Fruit fly (Drosophila melanogaster) whole organism, embryonic: ENCODE results near the gene Moca-cyp.

ENCODE experiments used
- Bgb ChIP-seq: fragments of 200-800 bp; sonication (Bioruptor generic); IDR thresholded peaks from 2 replicates; pipeline ENCODE4 v1.3.6; 2022; ENCODE audit warnings: missing biosample characterization, missing genetic modification characterization; ENCODE audit not compliant: partially characterized antibody
- CG11085 ChIP-seq: fragments of 200-800 bp; sonication (Bioruptor generic); IDR thresholded peaks from 2 replicates; pipeline ENCODE4 v1.3.6; 2022; ENCODE audit warnings: missing biosample characterization, missing genetic modification characterization
- CG11696 ChIP-seq: fragments of 200-800 bp; sonication (Bioruptor generic); IDR thresholded peaks from 2 replicates; pipeline ENCODE4 v1.3.6; 2022; ENCODE audit warnings: missing biosample characterization, missing genetic modification characterization
- CG12391 ChIP-seq: fragments of 200-800 bp; sonication (Bioruptor generic); optimal IDR thresholded peaks from 3 replicates; lab custom pipeline; 2018; ENCODE audit warnings: missing biosample characterization, mild to moderate bottlenecking, missing genetic modification characterization, moderate library complexity
- CG12659 ChIP-seq: fragments of 200-800 bp; sonication (Bioruptor generic); optimal IDR thresholded peaks from 3 replicates; lab custom pipeline; 2017; ENCODE audit warnings: mild to moderate bottlenecking, missing biosample characterization, missing genetic modification reagents, missing genetic modification characterization
- CG13296 ChIP-seq: fragments of 200-800 bp; sonication (Bioruptor generic); optimal IDR thresholded peaks from 3 replicates; lab custom pipeline; 2018; ENCODE audit warnings: missing biosample characterization, mild to moderate bottlenecking, missing genetic modification characterization
- CG14710 ChIP-seq: fragments of 200-800 bp; sonication (Bioruptor generic); optimal IDR thresholded peaks from 3 replicates; lab custom pipeline; 2019; ENCODE audit warnings: missing biosample characterization, mild to moderate bottlenecking, missing genetic modification characterization, moderate library complexity
- CG14860 ChIP-seq: fragments of 200-800 bp; sonication (Bioruptor generic); IDR thresholded peaks from 3 replicates; pipeline ENCODE4 v1.3.6; 2022; ENCODE audit warnings: missing biosample characterization, missing genetic modification characterization; ENCODE audit not compliant: partially characterized antibody
- CG15601 ChIP-seq: fragments of 200-800 bp; sonication (Bioruptor generic); optimal IDR thresholded peaks from 3 replicates; lab custom pipeline; 2019; ENCODE audit warnings: missing biosample characterization, mild to moderate bottlenecking, missing genetic modification characterization, moderate library complexity
- CG16815 ChIP-seq: fragments of 200-800 bp; sonication (Bioruptor generic); optimal IDR thresholded peaks from 3 replicates; lab custom pipeline; 2017; ENCODE audit warnings: missing biosample characterization, mild to moderate bottlenecking, missing genetic modification characterization
- CG17328 ChIP-seq: fragments of 200-800 bp; sonication (Bioruptor generic); IDR thresholded peaks from 2 replicates; pipeline ENCODE4 v1.3.6; 2022; ENCODE audit warnings: missing biosample characterization, missing genetic modification characterization
- CG17612 ChIP-seq: fragments of 200-800 bp; sonication (Bioruptor generic); IDR thresholded peaks from 2 replicates; pipeline ENCODE4 v1.3.6; 2022; ENCODE audit warnings: missing biosample characterization, missing genetic modification characterization
- CG1792 ChIP-seq: fragments of 200-800 bp; sonication (Bioruptor generic); optimal IDR thresholded peaks from 2 replicates; lab custom pipeline; 2016; ENCODE audit warnings: missing biosample characterization, missing genetic modification characterization
- CG3065 ChIP-seq: fragments of 200-800 bp; sonication (Bioruptor generic); optimal IDR thresholded peaks from 2 replicates; lab custom pipeline; 2016; ENCODE audit warnings: missing biosample characterization, missing genetic modification characterization
- CG32532 ChIP-seq: fragments of 200-800 bp; sonication (Bioruptor generic); IDR thresholded peaks from 2 replicates; pipeline ENCODE4 v1.3.6; 2022; ENCODE audit warnings: missing biosample characterization, missing genetic modification characterization
- CG3281 ChIP-seq: fragments of 200-800 bp; sonication (Bioruptor generic); optimal IDR thresholded peaks from 3 replicates; lab custom pipeline; 2017; ENCODE audit warnings: missing biosample characterization, mild to moderate bottlenecking, missing genetic modification characterization
- CG3838 ChIP-seq: fragments of 200-800 bp; sonication (Bioruptor generic); optimal IDR thresholded peaks from 3 replicates; lab custom pipeline; 2016; ENCODE audit warnings: missing biosample characterization, missing genetic modification characterization
- CG4820 ChIP-seq: fragments of 200-800 bp; sonication (Bioruptor generic); optimal IDR thresholded peaks from 3 replicates; lab custom pipeline; 2016; ENCODE audit warnings: missing biosample characterization, missing genetic modification characterization
- CG6683 ChIP-seq: fragments of 200-800 bp; sonication (Bioruptor generic); optimal IDR thresholded peaks from 2 replicates; lab custom pipeline; 2017; ENCODE audit warnings: missing biosample characterization, mild to moderate bottlenecking, missing genetic modification characterization, missing genetic modification reagents
- CG7271 ChIP-seq: fragments of 200-800 bp; sonication (Bioruptor generic); optimal IDR thresholded peaks from 2 replicates; lab custom pipeline; 2018; ENCODE audit warnings: missing biosample characterization, mild to moderate bottlenecking, missing genetic modification characterization, moderate library complexity
- CG7786 ChIP-seq: fragments of 200-800 bp; sonication (Bioruptor generic); optimal IDR thresholded peaks from 2 replicates; lab custom pipeline; 2016; ENCODE audit warnings: missing biosample characterization, missing genetic modification characterization
- CG8944 ChIP-seq: fragments of 200-800 bp; sonication (Bioruptor generic); optimal IDR thresholded peaks from 3 replicates; lab custom pipeline; 2016; ENCODE audit warnings: missing biosample characterization, missing genetic modification characterization
- CG9876 ChIP-seq: fragments of 200-800 bp; sonication (Bioruptor generic); optimal IDR thresholded peaks from 2 replicates; lab custom pipeline; 2016; ENCODE audit warnings: missing biosample characterization, missing genetic modification characterization
- CoRest ChIP-seq: fragments of 200-800 bp; sonication (Bioruptor generic); optimal IDR thresholded peaks from 3 replicates; lab custom pipeline; 2018; ENCODE audit warnings: missing biosample characterization, mild to moderate bottlenecking, missing genetic modification characterization, moderate library complexity
- Dad ChIP-seq: fragments of 200-800 bp; sonication (Bioruptor generic); optimal IDR thresholded peaks from 3 replicates; lab custom pipeline; 2016; ENCODE audit warnings: missing biosample characterization, missing genetic modification characterization
- Ets97D ChIP-seq: fragments of 200-800 bp; sonication (Bioruptor generic); optimal IDR thresholded peaks from 3 replicates; lab custom pipeline; 2016; ENCODE audit warnings: missing biosample characterization, missing genetic modification characterization
- Hsf ChIP-seq: fragments of 200-800 bp; sonication (Bioruptor generic); optimal IDR thresholded peaks from 3 replicates; lab custom pipeline; 2016; ENCODE audit warnings: missing biosample characterization, missing genetic modification characterization
- Lpt ChIP-seq: fragments of >200 bp; optimal IDR thresholded peaks from 2 replicates; lab custom pipeline; 2018; ENCODE audit warnings: missing biosample characterization, missing genetic modification characterization
- MBD-R2 ChIP-seq: fragments of 200-800 bp; sonication (Bioruptor generic); IDR thresholded peaks from 2 replicates; pipeline ENCODE4 v1.3.6; 2022; ENCODE audit warnings: missing biosample characterization, missing genetic modification characterization
- Optix ChIP-seq: fragments of 200-800 bp; sonication (Bioruptor generic); IDR thresholded peaks from 3 replicates; pipeline ENCODE4 v1.3.6; 2022; ENCODE audit warnings: missing biosample characterization, missing genetic modification characterization
- Poxn ChIP-seq: fragments of 200-800 bp; sonication (Bioruptor generic); IDR thresholded peaks from 2 replicates; pipeline ENCODE4 v1.3.6; 2022; ENCODE audit warnings: missing biosample characterization, missing genetic modification characterization
- Sox100B ChIP-seq: fragments of 200-800 bp; sonication (Bioruptor generic); optimal IDR thresholded peaks from 3 replicates; lab custom pipeline; 2018; ENCODE audit warnings: missing biosample characterization, mild to moderate bottlenecking, missing genetic modification characterization
- Usf ChIP-seq: fragments of 200-800 bp; sonication (Bioruptor generic); optimal IDR thresholded peaks from 2 replicates; lab custom pipeline; 2017; ENCODE audit warnings: missing genotype, missing biosample characterization, missing genetic modification characterization
- da ChIP-seq: fragments of 200-800 bp; sonication (Bioruptor generic); optimal IDR thresholded peaks from 2 replicates; lab custom pipeline; 2016; ENCODE audit warnings: missing biosample characterization, missing genetic modification characterization
- en ChIP-seq: fragments of 200-800 bp; sonication (Bioruptor generic); optimal IDR thresholded peaks from 2 replicates; lab custom pipeline; 2016; ENCODE audit warnings: missing biosample characterization, missing genetic modification characterization
- eve ChIP-seq, 2 experiments: fragments of >200 bp; optimal IDR thresholded peaks; 2 replicates each; lab custom pipeline; 2017; ENCODE audit warnings: missing biosample characterization in 2 of 2, missing genetic modification characterization in 2 of 2
- fd64A ChIP-seq: fragments of 200-800 bp; sonication (Bioruptor generic); optimal IDR thresholded peaks from 3 replicates; lab custom pipeline; 2018; ENCODE audit warnings: missing biosample characterization, mild to moderate bottlenecking, missing genetic modification characterization
- grau ChIP-seq: fragments of 200-800 bp; optimal IDR thresholded peaks from 3 replicates; lab custom pipeline; 2019; ENCODE audit warnings: missing biosample characterization, mild to moderate bottlenecking, missing genetic modification characterization, moderate library complexity
- hb ChIP-seq: fragments of 200-800 bp; sonication (Bioruptor generic); IDR thresholded peaks from 3 replicates; pipeline ENCODE4 v1.3.6; 2022; ENCODE audit warnings: missing biosample characterization, missing genetic modification characterization; ENCODE audit not compliant: partially characterized antibody
- kah ChIP-seq: fragments of 200-800 bp; sonication (Bioruptor generic); optimal IDR thresholded peaks from 2 replicates; lab custom pipeline; 2018; ENCODE audit warnings: missing biosample characterization, mild to moderate bottlenecking, missing genetic modification characterization
- knrl ChIP-seq: fragments of 200-800 bp; sonication (Bioruptor generic); IDR thresholded peaks from 3 replicates; pipeline ENCODE4 v1.3.6; 2022; ENCODE audit warnings: missing biosample characterization, missing genetic modification characterization; ENCODE audit not compliant: partially characterized antibody
- lab ChIP-seq: fragments of 200-800 bp; sonication (Bioruptor generic); optimal IDR thresholded peaks from 3 replicates; lab custom pipeline; 2017; ENCODE audit warnings: missing biosample characterization, missing genetic modification characterization, mild to moderate bottlenecking, moderate library complexity, missing genetic modification reagents
- lola ChIP-seq, 3 experiments: fragments of >200 bp in 2 of 3; fragments of 200-800 bp in 1 of 3; sonication (Bioruptor generic) in 1 of 3; optimal IDR thresholded peaks; 2 replicates each; lab custom pipeline; 2017 to 2019; ENCODE audit warnings: missing biosample characterization in 3 of 3, missing genetic modification characterization in 3 of 3, mild to moderate bottlenecking in 1 of 3, moderate library complexity in 1 of 3
- pho ChIP-seq: fragments of 200-800 bp; sonication (Bioruptor generic); optimal IDR thresholded peaks from 2 replicates; lab custom pipeline; 2016; ENCODE audit warnings: missing biosample characterization, missing genetic modification characterization
- psq ChIP-seq: fragments of 200-800 bp; sonication (Bioruptor generic); optimal IDR thresholded peaks from 2 replicates; lab custom pipeline; 2017; ENCODE audit warnings: missing biosample characterization, missing genetic modification characterization
- sens ChIP-seq: fragments of 200-800 bp; sonication (Bioruptor generic); peaks from one replicate; lab custom pipeline; 2016; ENCODE audit warnings: missing biosample characterization, missing genetic modification characterization
- sens-2 ChIP-seq: fragments of 200-800 bp; sonication (Bioruptor generic); IDR thresholded peaks from 2 replicates; pipeline ENCODE4 v1.3.6; 2022; ENCODE audit warnings: missing biosample characterization, missing genetic modification characterization
- sim ChIP-seq: fragments of 200-800 bp; sonication (Bioruptor generic); IDR thresholded peaks from 2 replicates; pipeline ENCODE4 v1.3.6; 2022; ENCODE audit warnings: missing biosample characterization, missing genetic modification characterization
- sr ChIP-seq: fragments of 200-800 bp; sonication (Bioruptor generic); IDR thresholded peaks from 3 replicates; pipeline ENCODE4 v1.3.6; 2022; ENCODE audit warnings: missing biosample characterization, missing genetic modification characterization
- ssp ChIP-seq: fragments of 200-800 bp; sonication (Bioruptor generic); IDR thresholded peaks from 2 replicates; pipeline ENCODE4 v1.3.6; 2022; ENCODE audit warnings: missing biosample characterization, missing genetic modification characterization

Gene Moca-cyp

dm6 chr3R:28326150-28326965 lies 13.8 kb upstream of the Moca-cyp start (continued):
- TF ChIP-seq eve (GFP tag; optimal IDR thresholded peaks at IDR 0.05; lab: Kevin White, UChicago): peak in 1 of 2 experiments; percentile 89
- TF ChIP-seq CG6683 (GFP tag; lab: Kevin White, UChicago): peak; percentile 98
- TF ChIP-seq sim (GFP tag; lab: Robert Waterston, UW): no peak
- TF ChIP-seq fd64A (GFP tag; lab: Kevin White, UChicago): peak; percentile 95
- TF ChIP-seq ssp (GFP tag; lab: Robert Waterston, UW): no peak
- peak; percentile 99 for TF ChIP-seq CG16815 (GFP tag; lab: Kevin White, UChicago)
- no peak for TF ChIP-seq CG17328 (GFP tag; lab: Robert Waterston, UW)
- TF ChIP-seq CG4820 (GFP tag; lab: Kevin White, UChicago): peak; percentile 98
- peak; percentile 99 for TF ChIP-seq CG9876 (GFP tag; lab: Kevin White, UChicago)
- peak; percentile 99 for TF ChIP-seq en
- peak in 1 of 3 experiments; percentile 99 for TF ChIP-seq lola (GFP tag; optimal IDR thresholded peaks at IDR 0.05; lab: Kevin White, UChicago)
- peak; percentile 99 for TF ChIP-seq CG1792
- no peak for TF ChIP-seq sr (GFP tag; lab: Robert Waterston, UW)
- peak; percentile 100 for TF ChIP-seq pho (GFP tag; lab: Kevin White, UChicago)
- TF ChIP-seq CG12391 (tag; lab: Kevin White, UChicago): peak; percentile 100
- TF ChIP-seq CG14860 (GFP tag; lab: Robert Waterston, UW): no peak
- TF ChIP-seq lab (GFP tag; lab: Kevin White, UChicago): peak; percentile 100
- peak; percentile 99 for TF ChIP-seq CG3281 (GFP tag; lab: Kevin White, UChicago)
- peak; percentile 98 for TF ChIP-seq Usf (GFP tag; lab: Kevin White, UChicago)
- peak; percentile 97 for TF ChIP-seq CG14710 (tag; lab: Kevin White, UChicago)
- peak; percentile 99 for TF ChIP-seq CG3838 (GFP tag; lab: Kevin White, UChicago)
- TF ChIP-seq CG8944 (GFP tag; lab: Kevin White, UChicago): peak; percentile 99
- TF ChIP-seq Poxn (GFP tag; lab: Robert Waterston, UW): no peak
- peak; percentile 100 for TF ChIP-seq grau (tag; lab: Kevin White, UChicago)
- no peak for TF ChIP-seq CG32532 (GFP tag; lab: Robert Waterston, UW)
- peak; percentile 100 for TF ChIP-seq Dad
- no peak for TF ChIP-seq CG11085 (GFP tag; lab: Robert Waterston, UW)
- TF ChIP-seq CG12659: peak; percentile 100
- peak; percentile 98 for TF ChIP-seq Sox100B (GFP tag; lab: Kevin White, UChicago)
- TF ChIP-seq CG7271 (tag; lab: Kevin White, UChicago): peak; percentile 96
- no peak for TF ChIP-seq sens-2 (GFP tag; lab: Robert Waterston, UW)
- TF ChIP-seq CG13296 (GFP tag; lab: Kevin White, UChicago): peak; percentile 99
- peak; percentile 97 for TF ChIP-seq Ets97D (GFP tag; lab: Kevin White, UChicago)
- peak; percentile 100 for TF ChIP-seq Hsf (GFP tag; lab: Kevin White, UChicago)
- TF ChIP-seq knrl (GFP tag; lab: Robert Waterston, UW): no peak
- no peak for TF ChIP-seq MBD-R2 (GFP tag; lab: Robert Waterston, UW)
- TF ChIP-seq CG15601 (tag; lab: Kevin White, UChicago): peak; percentile 98
- TF ChIP-seq Bgb: no peak
- peak; percentile 99 for TF ChIP-seq da (GFP tag; lab: Kevin White, UChicago)
- no peak for TF ChIP-seq Lpt (GFP tag; lab: Kevin White, UChicago)
- peak; percentile 99 for TF ChIP-seq CoRest (tag; lab: Kevin White, UChicago)
- TF ChIP-seq psq (GFP tag; lab: Kevin White, UChicago): peak; percentile 98
- no peak for TF ChIP-seq CG17612 (GFP tag; lab: Robert Waterston, UW)
- TF ChIP-seq sens (GFP tag; lab: Kevin White, UChicago): peak; percentile 100
- TF ChIP-seq hb (GFP tag; lab: Robert Waterston, UW): no peak
- TF ChIP-seq Optix (GFP tag; lab: Robert Waterston, UW): no peak
- TF ChIP-seq CG7786 (GFP tag; lab: Kevin White, UChicago): peak; percentile 100
- no peak for TF ChIP-seq CG11696
- peak; percentile 95 for TF ChIP-seq kah (GFP tag; lab: Kevin White, UChicago)
- peak; percentile 99 for TF ChIP-seq CG3065
